Fruit fly (Drosophila melanogaster): ENCODE results near the gene bru1.

The bru1 gene

dm6 chr2L:12341705-12342104, 166.9 kb downstream of the bru1 start:
- no peak for TF ChIP-seq tna (GFP tag; IDR thresholded peaks at IDR 0.05; ENCODE audit: partially characterized antibody)
- no peak for TF ChIP-seq unc-4 (GFP tag; IDR thresholded peaks at IDR 0.05; ENCODE audit: partially characterized antibody)
- peak; percentile 96 for TF ChIP-seq crol (GFP tag; IDR thresholded peaks at IDR 0.05)
- 0 out of 3 replicates have a peak, but pooled peaks have one; percentile 11 for TF ChIP-seq otp (GFP tag; IDR thresholded peaks at IDR 0.05)
- TF ChIP-seq Nf-YC (tag; optimal IDR thresholded peaks at IDR 0.05): no peak
- TF ChIP-seq Gug (GFP tag; IDR thresholded peaks at IDR 0.05): no peak
- TF ChIP-seq CTCF (GFP tag; optimal IDR thresholded peaks at IDR 0.05): peak; percentile 10
- peak; percentile 34; the same call in 1 of the 2 replicates for TF ChIP-seq CG9932 (GFP tag; IDR thresholded peaks at IDR 0.05)
- TF ChIP-seq CG13287 (GFP tag; IDR thresholded peaks at IDR 0.05; ENCODE audit: partially characterized antibody): 0 out of 2 replicates have a peak, but pooled peaks have one; percentile 7
- peak; percentile 85 for TF ChIP-seq CG8388 (GFP tag; optimal IDR thresholded peaks at IDR 0.05)
- no peak for TF ChIP-seq CG3726 (GFP tag; IDR thresholded peaks at IDR 0.05)

- TF ChIP-seq CG17912 (GFP tag; optimal IDR thresholded peaks at IDR 0.05) (no peak), dati (GFP tag; IDR thresholded peaks at IDR 0.05) (no peak), sr (GFP tag; IDR thresholded peaks at IDR 0.05) (peak; percentile 73), sens (GFP tag) (peak; percentile 12), CG8359 (GFP tag; optimal IDR thresholded peaks at IDR 0.05; ENCODE audit: borderline replicate concordance) (peak; percentile 54), CG2116 (GFP tag; optimal IDR thresholded peaks at IDR 0.05) (no peak)
Measured at dm6 chr2L:12343634-12344269, 168.9 kb downstream of the bru1 start, which contains the start of the genes bru2 and CG43813. Gene bru2, plus strand, starts transcription at chr2L:12344219. Gene CG43813, minus strand, starts transcription at chr2L:12344266.

dm6 chr2L:12346163-12346892, 171.5 kb downstream of the bru1 start:
- TF ChIP-seq vvl (GFP tag; IDR thresholded peaks at IDR 0.05): no peak; the same call in 1 of the 2 replicates
- no peak for TF ChIP-seq CG14050 (GFP tag; IDR thresholded peaks at IDR 0.05)
- TF ChIP-seq Neu2 (GFP tag; optimal IDR thresholded peaks at IDR 0.05; ENCODE audit: borderline replicate concordance): no peak
- no peak for TF ChIP-seq Oli (tag; optimal IDR thresholded peaks at IDR 0.05)
- TF ChIP-seq Pdp1 (GFP tag; optimal IDR thresholded peaks at IDR 0.05): peak in 1 of 2 experiments; percentile 76
- TF ChIP-seq Blimp-1 (GFP tag; optimal IDR thresholded peaks at IDR 0.05): no peak
- TF ChIP-seq Elba2 (GFP tag; optimal IDR thresholded peaks at IDR 0.05): no peak
- TF ChIP-seq CG4360 (GFP tag; IDR thresholded peaks at IDR 0.05): no peak
- TF ChIP-seq sqz (GFP tag; optimal IDR thresholded peaks at IDR 0.05): peak; percentile 39
- TF ChIP-seq CG5245 (GFP tag; optimal IDR thresholded peaks at IDR 0.05): no peak
- TF ChIP-seq az2 (GFP tag; optimal IDR thresholded peaks at IDR 0.05): no peak
- TF ChIP-seq ara (GFP tag; IDR thresholded peaks at IDR 0.05): 0 out of 2 replicates have a peak, but pooled peaks have one; percentile 1
- TF ChIP-seq H15 (GFP tag; IDR thresholded peaks at IDR 0.05): 0 out of 3 replicates have a peak, but pooled peaks have one; percentile 25
- TF ChIP-seq C15 (GFP tag; IDR thresholded peaks at IDR 0.05): no peak
- TF ChIP-seq Camta (GFP tag; optimal IDR thresholded peaks at IDR 0.05): no peak
- no peak for TF ChIP-seq CG9215 (GFP tag; IDR thresholded peaks at IDR 0.05)
- TF ChIP-seq E2f1 (GFP tag; IDR thresholded peaks at IDR 0.05): no peak
- no peak for TF ChIP-seq CG9797 (GFP tag; optimal IDR thresholded peaks at IDR 0.05)
- TF ChIP-seq ftz-f1 (GFP tag; optimal IDR thresholded peaks at IDR 0.05): no peak
- TF ChIP-seq salm (tag; optimal IDR thresholded peaks at IDR 0.05): no peak
- no peak for TF ChIP-seq bigmax (GFP tag; optimal IDR thresholded peaks at IDR 0.05)
- no peak for TF ChIP-seq CG3163 (GFP tag; optimal IDR thresholded peaks at IDR 0.05)
- TF ChIP-seq CG11696 (GFP tag; IDR thresholded peaks at IDR 0.05): no peak
- peak; percentile 0 for TF ChIP-seq Antp (GFP tag; optimal IDR thresholded peaks at IDR 0.05)
- no peak for TF ChIP-seq CG10147 (GFP tag; optimal IDR thresholded peaks at IDR 0.05)
- peak; percentile 21 for TF ChIP-seq CG8388 (GFP tag; optimal IDR thresholded peaks at IDR 0.05)
- no peak for TF ChIP-seq Scr (GFP tag; IDR thresholded peaks at IDR 0.05; ENCODE audit: partially characterized antibody)
- TF ChIP-seq tx (GFP tag; optimal IDR thresholded peaks at IDR 0.05): no peak
- TF ChIP-seq hth (optimal IDR thresholded peaks at IDR 0.05): no peak
- TF ChIP-seq Hr3 (GFP tag; optimal IDR thresholded peaks at IDR 0.05): no peak
- no peak for TF ChIP-seq Fer2 (tag; optimal IDR thresholded peaks at IDR 0.05)

All from whole organism, embryonic.